Worm (Caenorhabditis elegans) whole organism, L3 larva: Measurements from ENCODE around the gene F26H11.8.

Source experiments
- ama-1 ChIP-seq: fragments of 150-350 bp; optimal IDR thresholded peaks from 2 replicates; lab custom pipeline; 2018
- ceh-28 ChIP-seq: fragments of 150-350 bp; optimal IDR thresholded peaks from 2 replicates; lab custom pipeline; 2014; ENCODE audit warnings: missing biosample characterization, missing genetic modification reagents, missing genetic modification characterization
- ceh-82 ChIP-seq: fragments of 150-350 bp; optimal IDR thresholded peaks from 2 replicates; lab custom pipeline; 2014; ENCODE audit warnings: missing biosample characterization, missing genetic modification characterization
- ceh-9 ChIP-seq: sonication (generic microtip); optimal IDR thresholded peaks from 2 replicates; lab custom pipeline; 2018; ENCODE audit warnings: missing biosample characterization, missing genetic modification characterization
- elt-3 ChIP-seq, 3 experiments: fragments of 150-350 bp in 1 of 3; sonication (generic microtip) in 2 of 3; optimal IDR thresholded peaks; 2 replicates in 2 of 3; 4 replicates in 1 of 3; lab custom pipeline; 2014 to 2017; ENCODE audit warnings: missing biosample characterization in 3 of 3, missing genetic modification characterization in 3 of 3
- hmg-11 ChIP-seq: sonication (generic microtip); optimal IDR thresholded peaks from 2 replicates; lab custom pipeline; 2016; ENCODE audit warnings: missing genetic modification characterization, missing compliant biosample characterization
- lin-39 ChIP-seq: fragments of 150-350 bp; optimal IDR thresholded peaks from 2 replicates; lab custom pipeline; 2018; ENCODE audit warnings: missing biosample characterization, missing genetic modification reagents, missing genetic modification characterization
- nhr-11 ChIP-seq: fragments of 150-350 bp; optimal IDR thresholded peaks from 2 replicates; lab custom pipeline; 2014; ENCODE audit warnings: missing biosample characterization, missing genetic modification characterization
- nhr-237 ChIP-seq: fragments of 150-350 bp; optimal IDR thresholded peaks from 2 replicates; lab custom pipeline; 2014; ENCODE audit warnings: missing biosample characterization, missing genetic modification characterization
- nhr-76 ChIP-seq: fragments of 150-350 bp; sonication (generic microtip); optimal IDR thresholded peaks from 5 replicates; lab custom pipeline; 2014; ENCODE audit warnings: missing biosample characterization, missing genetic modification characterization
- skn-1 ChIP-seq: fragments of 150-350 bp; optimal IDR thresholded peaks from 2 replicates; lab custom pipeline; 2014; ENCODE audit warnings: missing biosample characterization, missing genetic modification characterization
- snpc-4 ChIP-seq: fragments of 150-350 bp; optimal IDR thresholded peaks from 2 replicates; lab custom pipeline; 2014; ENCODE audit warnings: missing biosample characterization, missing genetic modification characterization
- unc-39 ChIP-seq: sonication (generic microtip); optimal IDR thresholded peaks from 4 replicates; lab custom pipeline; 2017; ENCODE audit warnings: missing biosample characterization, missing genetic modification characterization
- unc-62 ChIP-seq: fragments of 150-350 bp; sonication (generic microtip); optimal IDR thresholded peaks from 4 replicates; lab custom pipeline; 2014; ENCODE audit warnings: missing biosample characterization, missing genetic modification reagents, missing genetic modification characterization

- TF ChIP-seq nhr-237 (no peak), ceh-82 (tag; lab: Kevin White, UChicago) (no peak), ama-1 (lab: Kevin White, UChicago) (no peak), unc-62 (no peak), lin-39 (tag; lab: Kevin White, UChicago) (no peak), skn-1 (no peak), ceh-28 (tag; lab: Kevin White, UChicago) (no peak), nhr-11 (tag; lab: Kevin White, UChicago) (no peak), unc-39 (no peak), snpc-4 (tag; lab: Kevin White, UChicago) (no peak), nhr-76 (tag; lab: Kevin White, UChicago) (no peak), hmg-11 (tag; lab: Kevin White, UChicago) (no peak), elt-3 (tag; optimal IDR thresholded peaks at IDR 0.05; lab: Kevin White, UChicago) (no peak), ceh-9 (tag; lab: Kevin White, UChicago) (no peak)
Measured at ce11 chrII:14415427-14415826, 27.1 kb downstream of the F26H11.8 start.
